Fruit fly (Drosophila melanogaster) whole organism, adult: ENCODE measurements around the gene Coq6.

Experiments
- CG33017 ChIP-seq: fragments of 200-800 bp; sonication (Bioruptor generic); optimal IDR thresholded peaks from 2 replicates; lab custom pipeline; 2018; ENCODE audit warnings: missing biosample characterization, mild to moderate bottlenecking, missing genetic modification characterization, moderate library complexity
- Hr96 ChIP-seq: fragments of 200-800 bp; sonication (Bioruptor generic); optimal IDR thresholded peaks from 2 replicates; lab custom pipeline; 2016; ENCODE audit warnings: missing biosample characterization, missing genetic modification characterization

- TF ChIP-seq Hr96 (GFP tag; lab: Kevin White, UChicago) (no peak), CG33017 (tag; lab: Kevin White, UChicago) (no peak)
Observed at dm6 chr2L:5581016-5581415, 49.0 kb upstream of the Coq6 start, which contains the start of gene CG14011.
